Fruit fly (Drosophila melanogaster) whole organism, embryonic: Measurements from ENCODE around the gene CG17572.

Source experiments
- Antp ChIP-seq: fragments of 200-800 bp; sonication (Bioruptor generic); optimal IDR thresholded peaks from 3 replicates; lab custom pipeline; 2016; ENCODE audit warnings: missing biosample characterization, missing genetic modification characterization
- Atf-2 ChIP-seq: fragments of 200-800 bp; sonication (Bioruptor generic); optimal IDR thresholded peaks from 2 replicates; lab custom pipeline; 2016; ENCODE audit warnings: missing biosample characterization, missing genetic modification characterization
- CG10147 ChIP-seq: fragments of 200-800 bp; sonication (Bioruptor generic); optimal IDR thresholded peaks from 2 replicates; lab custom pipeline; 2019; ENCODE audit warnings: missing biosample characterization, mild to moderate bottlenecking, missing genetic modification characterization, moderate library complexity
- CG10565 ChIP-seq: fragments of 200-800 bp; sonication (Bioruptor generic); optimal IDR thresholded peaks from 3 replicates; lab custom pipeline; 2016; ENCODE audit warnings: missing biosample characterization, mild to moderate bottlenecking, missing genetic modification characterization
- CG11504 ChIP-seq: fragments of 200-800 bp; sonication (Bioruptor generic); optimal IDR thresholded peaks from 3 replicates; lab custom pipeline; 2019; ENCODE audit warnings: missing biosample characterization, mild to moderate bottlenecking, missing genetic modification characterization, moderate library complexity
- CG12155 ChIP-seq: fragments of 200-800 bp; sonication (Bioruptor generic); optimal IDR thresholded peaks from 3 replicates; lab custom pipeline; 2016; ENCODE audit warnings: missing biosample characterization, missing genetic modification characterization
- CG13123 ChIP-seq: fragments of 200-800 bp; sonication (Bioruptor generic); optimal IDR thresholded peaks from 2 replicates; lab custom pipeline; 2016; ENCODE audit warnings: missing biosample characterization, missing genetic modification characterization
- CG13287 ChIP-seq: fragments of 200-800 bp; sonication (Bioruptor generic); IDR thresholded peaks from 2 replicates; pipeline ENCODE4 v1.3.6; 2022; ENCODE audit warnings: missing biosample characterization, missing genetic modification characterization; ENCODE audit not compliant: partially characterized antibody
- CG13424 ChIP-seq: fragments of 200-800 bp; sonication (Bioruptor generic); optimal IDR thresholded peaks from 2 replicates; lab custom pipeline; 2019; ENCODE audit warnings: missing biosample characterization, mild to moderate bottlenecking, missing genetic modification characterization, moderate library complexity
- CG15601 ChIP-seq: fragments of 200-800 bp; sonication (Bioruptor generic); optimal IDR thresholded peaks from 3 replicates; lab custom pipeline; 2019; ENCODE audit warnings: missing biosample characterization, mild to moderate bottlenecking, missing genetic modification characterization, moderate library complexity
- CG1603 ChIP-seq: fragments of 200-800 bp; sonication (Bioruptor generic); optimal IDR thresholded peaks from 2 replicates; lab custom pipeline; 2019; ENCODE audit warnings: missing biosample characterization, mild to moderate bottlenecking, missing genetic modification characterization, moderate library complexity
- CG16813 ChIP-seq: fragments of 200-800 bp; sonication (Bioruptor generic); IDR thresholded peaks from 3 replicates; pipeline ENCODE4 v1.3.6; 2022; ENCODE audit warnings: missing biosample characterization, missing genetic modification characterization; ENCODE audit not compliant: partially characterized antibody
- CG17829 ChIP-seq: fragments of 200-800 bp; optimal IDR thresholded peaks from 2 replicates; lab custom pipeline; 2019; ENCODE audit warnings: missing biosample characterization, mild to moderate bottlenecking, missing genetic modification characterization, moderate library complexity
- CG18262 ChIP-seq: fragments of 200-800 bp; optimal IDR thresholded peaks from 3 replicates; lab custom pipeline; 2019; ENCODE audit warnings: missing biosample characterization, mild to moderate bottlenecking, missing genetic modification characterization, moderate library complexity
- CG18599 ChIP-seq: fragments of 200-800 bp; sonication (Bioruptor generic); optimal IDR thresholded peaks from 3 replicates; lab custom pipeline; 2017; ENCODE audit warnings: missing biosample characterization, missing genetic modification characterization, mild to moderate bottlenecking, moderate library complexity, missing genetic modification reagents
- CG2202 ChIP-seq: fragments of 200-800 bp; sonication (Bioruptor generic); optimal IDR thresholded peaks from 2 replicates; lab custom pipeline; 2018; ENCODE audit warnings: missing biosample characterization, mild to moderate bottlenecking, missing genetic modification characterization
- CG2678 ChIP-seq: fragments of 200-800 bp; sonication (Bioruptor generic); optimal IDR thresholded peaks from 3 replicates; lab custom pipeline; 2019; ENCODE audit warnings: missing biosample characterization, mild to moderate bottlenecking, missing genetic modification characterization, moderate library complexity
- CG31441 ChIP-seq: fragments of 200-800 bp; sonication (Bioruptor generic); IDR thresholded peaks from 2 replicates; pipeline ENCODE4 v1.3.6; 2022; ENCODE audit warnings: missing biosample characterization, missing genetic modification characterization
- CG32532 ChIP-seq: fragments of 200-800 bp; sonication (Bioruptor generic); IDR thresholded peaks from 2 replicates; pipeline ENCODE4 v1.3.6; 2022; ENCODE audit warnings: missing biosample characterization, missing genetic modification characterization
- CG4424 ChIP-seq: fragments of 200-800 bp; sonication (Bioruptor generic); optimal IDR thresholded peaks from 3 replicates; lab custom pipeline; 2016; ENCODE audit warnings: missing biosample characterization, missing genetic modification characterization
- CG4707 ChIP-seq: fragments of 200-800 bp; sonication (Bioruptor generic); optimal IDR thresholded peaks from 2 replicates; lab custom pipeline; 2018; ENCODE audit warnings: missing biosample characterization, mild to moderate bottlenecking, missing genetic modification characterization, moderate library complexity
- CG6654 ChIP-seq: fragments of 200-800 bp; sonication (Bioruptor generic); optimal IDR thresholded peaks from 2 replicates; lab custom pipeline; 2017; ENCODE audit warnings: missing biosample characterization, mild to moderate bottlenecking, missing genetic modification characterization
- CG6791 ChIP-seq: fragments of 200-800 bp; sonication (Bioruptor generic); IDR thresholded peaks from 3 replicates; pipeline ENCODE4 v1.3.6; 2022; ENCODE audit warnings: missing biosample characterization, missing genetic modification characterization; ENCODE audit not compliant: partially characterized antibody
- CG6813 ChIP-seq: fragments of 200-800 bp; sonication (Bioruptor generic); optimal IDR thresholded peaks from 2 replicates; lab custom pipeline; 2017; ENCODE audit warnings: missing biosample characterization, missing genetic modification characterization, mild to moderate bottlenecking, moderate library complexity, missing genetic modification reagents
- CG8765 ChIP-seq: fragments of 200-800 bp; sonication (Bioruptor generic); IDR thresholded peaks from 2 replicates; pipeline ENCODE4 v1.3.6; 2022; ENCODE audit warnings: missing biosample characterization, missing genetic modification characterization
- CrebB ChIP-seq: fragments of 200-800 bp; sonication (Bioruptor generic); optimal IDR thresholded peaks from 3 replicates; lab custom pipeline; 2018; ENCODE audit warnings: missing biosample characterization, mild to moderate bottlenecking, missing genetic modification characterization
- D19A ChIP-seq: fragments of 200-800 bp; optimal IDR thresholded peaks from 3 replicates; lab custom pipeline; 2019; ENCODE audit warnings: missing biosample characterization, mild to moderate bottlenecking, missing genetic modification characterization, moderate library complexity
- Dbx ChIP-seq: fragments of 200-800 bp; sonication (Bioruptor generic); IDR thresholded peaks from 3 replicates; pipeline ENCODE4 v1.3.6; 2022; ENCODE audit warnings: missing biosample characterization, missing genetic modification characterization
- Dp ChIP-seq: fragments of 200-800 bp; sonication (Bioruptor generic); optimal IDR thresholded peaks from 2 replicates; lab custom pipeline; 2018; ENCODE audit warnings: missing biosample characterization, mild to moderate bottlenecking, missing genetic modification characterization, moderate library complexity
- NFAT ChIP-seq: fragments of 200-800 bp; sonication (Bioruptor generic); IDR thresholded peaks from 2 replicates; pipeline ENCODE4 v1.3.6; 2022; ENCODE audit warnings: missing biosample characterization, missing genetic modification characterization
- TFAM ChIP-seq: fragments of 200-800 bp; sonication (Bioruptor generic); optimal IDR thresholded peaks from 2 replicates; lab custom pipeline; 2017; ENCODE audit warnings: missing biosample characterization, missing genetic modification characterization, inconsistent platforms
- abd-A ChIP-seq: fragments of 200-800 bp; sonication (Bioruptor generic); optimal IDR thresholded peaks from 3 replicates; lab custom pipeline; 2019; ENCODE audit warnings: missing biosample characterization, mild to moderate bottlenecking, missing genetic modification characterization, moderate library complexity
- ato ChIP-seq: fragments of 200-800 bp; sonication (Bioruptor generic); IDR thresholded peaks from 2 replicates; pipeline ENCODE4 v1.3.6; 2022; ENCODE audit warnings: missing biosample characterization, missing genetic modification characterization; ENCODE audit not compliant: partially characterized antibody
- danr ChIP-seq: fragments of 200-800 bp; sonication (Bioruptor generic); IDR thresholded peaks from 2 replicates; pipeline ENCODE4 v1.3.6; 2022; ENCODE audit warnings: missing biosample characterization, missing genetic modification characterization
- emc ChIP-seq: fragments of 200-800 bp; sonication (Bioruptor generic); optimal IDR thresholded peaks from 2 replicates; lab custom pipeline; 2016; ENCODE audit warnings: missing biosample characterization, missing genetic modification characterization
- ftz-f1 ChIP-seq: fragments of 200-800 bp; sonication (Bioruptor generic); optimal IDR thresholded peaks from 2 replicates; lab custom pipeline; 2016; ENCODE audit warnings: missing biosample characterization, missing genetic modification characterization
- fu2 ChIP-seq: fragments of 200-800 bp; sonication (Bioruptor generic); optimal IDR thresholded peaks from 2 replicates; lab custom pipeline; 2016; ENCODE audit warnings: missing biosample characterization, missing genetic modification characterization
- gfzf ChIP-seq: fragments of 200-800 bp; sonication (Bioruptor generic); optimal IDR thresholded peaks from 2 replicates; lab custom pipeline; 2016; ENCODE audit warnings: missing biosample characterization, mild to moderate bottlenecking, missing genetic modification characterization, moderate library complexity
- grn ChIP-seq: fragments of 200-800 bp; sonication (Bioruptor generic); optimal IDR thresholded peaks from 3 replicates; lab custom pipeline; 2017; ENCODE audit warnings: missing biosample characterization, missing genetic modification characterization
- gro ChIP-seq: fragments of 200-800 bp; sonication (Bioruptor generic); optimal IDR thresholded peaks from 2 replicates; lab custom pipeline; 2016; ENCODE audit warnings: missing biosample characterization, missing genetic modification characterization
- h ChIP-seq: fragments of >200 bp; optimal IDR thresholded peaks from 2 replicates; lab custom pipeline; 2017
- knrl ChIP-seq: fragments of 200-800 bp; sonication (Bioruptor generic); IDR thresholded peaks from 3 replicates; pipeline ENCODE4 v1.3.6; 2022; ENCODE audit warnings: missing biosample characterization, missing genetic modification characterization; ENCODE audit not compliant: partially characterized antibody
- lilli ChIP-seq: fragments of 200-800 bp; sonication (Bioruptor generic); optimal IDR thresholded peaks from 3 replicates; lab custom pipeline; 2016; ENCODE audit warnings: missing biosample characterization, missing genetic modification characterization
- maf-S ChIP-seq: fragments of 200-800 bp; sonication (Bioruptor generic); optimal IDR thresholded peaks from 2 replicates; lab custom pipeline; 2016; ENCODE audit warnings: missing biosample characterization, missing genetic modification characterization
- mld ChIP-seq: fragments of 200-800 bp; sonication (Bioruptor generic); IDR thresholded peaks from 3 replicates; pipeline ENCODE4 v1.3.6; 2022; ENCODE audit warnings: missing biosample characterization, missing genetic modification characterization; ENCODE audit not compliant: partially characterized antibody
- onecut ChIP-seq: fragments of 200-800 bp; sonication (Bioruptor generic); IDR thresholded peaks from 2 replicates; pipeline ENCODE4 v1.3.6; 2022; ENCODE audit warnings: missing biosample characterization, missing genetic modification characterization
- peb ChIP-seq: fragments of 200-800 bp; sonication (Bioruptor generic); IDR thresholded peaks from 2 replicates; pipeline ENCODE4 v1.3.6; 2022; ENCODE audit warnings: missing biosample characterization, missing genetic modification characterization
- sd ChIP-seq: fragments of 200-800 bp; sonication (Bioruptor generic); optimal IDR thresholded peaks from 3 replicates; lab custom pipeline; 2018; ENCODE audit warnings: missing biosample characterization, mild to moderate bottlenecking, missing genetic modification characterization, moderate library complexity
- seq ChIP-seq: fragments of 200-800 bp; sonication (Bioruptor generic); IDR thresholded peaks from 2 replicates; pipeline ENCODE4 v1.3.6; 2022; ENCODE audit warnings: missing biosample characterization, missing genetic modification characterization
- z ChIP-seq: fragments of 200-800 bp; sonication (Bioruptor generic); IDR thresholded peaks from 3 replicates; pipeline ENCODE4 v1.3.6; 2022; ENCODE audit warnings: missing biosample characterization, missing genetic modification characterization
- zen ChIP-seq: fragments of 200-800 bp; sonication (Bioruptor generic); optimal IDR thresholded peaks from 3 replicates; lab custom pipeline; 2018; ENCODE audit warnings: missing biosample characterization, mild to moderate bottlenecking, missing genetic modification characterization, moderate library complexity

CG17572 gene

dm6 chr2L:19048912-19049311, 25.0 kb downstream of the CG17572 start, which contains the start of gene CG10470 (continued):
- TF ChIP-seq ato: peak; percentile 71
- TF ChIP-seq CG11504 (tag; lab: Kevin White, UChicago): peak; percentile 55
- TF ChIP-seq fu2: no peak
- TF ChIP-seq D19A: peak; percentile 36
- TF ChIP-seq CG2678: peak; percentile 45
- TF ChIP-seq CG32532 (GFP tag; lab: Robert Waterston, UW): peak; percentile 41; the same call in 1 of the 2 replicates
- peak; percentile 34; the same call in 1 of the 2 replicates for TF ChIP-seq CG31441
- peak; percentile 13 for TF ChIP-seq CG10147
- TF ChIP-seq CG6791 (GFP tag; lab: Robert Waterston, UW): peak; percentile 89
- peak; percentile 19 for TF ChIP-seq CG13424 (tag; lab: Kevin White, UChicago)
- peak; percentile 21 for TF ChIP-seq lilli (GFP tag; lab: Kevin White, UChicago)
- TF ChIP-seq CG6813 (GFP tag; lab: Kevin White, UChicago): no peak
- TF ChIP-seq CG18262: peak; percentile 49
- no peak for TF ChIP-seq NFAT (GFP tag; lab: Robert Waterston, UW)
- TF ChIP-seq mld (GFP tag; lab: Robert Waterston, UW): peak; percentile 11; the same call in 1 of the 3 replicates
- TF ChIP-seq CG17829: peak; percentile 54
- no peak for TF ChIP-seq Dbx
- peak; percentile 84 for TF ChIP-seq CG13287 (GFP tag; lab: Robert Waterston, UW)
- TF ChIP-seq CG10565 (GFP tag; lab: Kevin White, UChicago): no peak
- TF ChIP-seq zen (tag; lab: Kevin White, UChicago): peak; percentile 51
- TF ChIP-seq onecut (GFP tag; lab: Robert Waterston, UW): peak; percentile 20; the same call in 1 of the 2 replicates
- TF ChIP-seq CG8765: no peak

dm6 chr2L:19045111-19045560, 28.8 kb downstream of the CG17572 start, which contains the start of the genes Ttc19 and Acn:
Gene Ttc19 (minus strand): TSS chr2L:19045148.
Gene Acn (plus strand): TSS chr2L:19045355.
- TF ChIP-seq knrl (GFP tag; lab: Robert Waterston, UW) (peak; percentile 96), CG1603 (tag; lab: Kevin White, UChicago) (peak; percentile 86), CG12155 (GFP tag; lab: Kevin White, UChicago) (peak; percentile 77), CG4707 (GFP tag; lab: Kevin White, UChicago) (peak; percentile 25), CG4424 (GFP tag; lab: Kevin White, UChicago) (peak; percentile 87), Atf-2 (GFP tag; lab: Kevin White, UChicago) (peak; percentile 80), emc (GFP tag; lab: Kevin White, UChicago) (peak; percentile 65), abd-A (tag; lab: Kevin White, UChicago) (no peak), Antp (GFP tag; lab: Kevin White, UChicago) (peak; percentile 88), z (GFP tag; lab: Robert Waterston, UW) (no peak), CG6654 (GFP tag; lab: Kevin White, UChicago) (no peak), maf-S (GFP tag; lab: Kevin White, UChicago) (peak; percentile 89), danr (peak; percentile 43; the same call in 1 of the 2 replicates), CG2202 (tag; lab: Kevin White, UChicago) (peak; percentile 66), seq (GFP tag; lab: Robert Waterston, UW) (peak; percentile 73), CG13123 (GFP tag; lab: Kevin White, UChicago) (peak; percentile 65), ftz-f1 (GFP tag; lab: Kevin White, UChicago) (peak; percentile 40), h (lab: Kevin White, UChicago) (no peak), sd (tag; lab: Kevin White, UChicago) (no peak), CG16813 (GFP tag; lab: Robert Waterston, UW) (peak; percentile 98), gro (GFP tag; lab: Kevin White, UChicago) (peak; percentile 91), Dp (GFP tag; lab: Kevin White, UChicago) (peak; percentile 53), grn (GFP tag; lab: Kevin White, UChicago) (no peak), gfzf (GFP tag; lab: Kevin White, UChicago) (peak; percentile 37), peb (GFP tag; lab: Robert Waterston, UW) (peak; percentile 50; the same call in 1 of the 2 replicates), TFAM (GFP tag; lab: Kevin White, UChicago) (peak; percentile 32), CG18599 (GFP tag; lab: Kevin White, UChicago) (peak; percentile 81), CG15601 (tag; lab: Kevin White, UChicago) (peak; percentile 77), CrebB (tag; lab: Kevin White, UChicago) (peak; percentile 54)
